Fruit fly (Drosophila melanogaster): ENCODE results near the gene wg.

Gene wg

DNA sequence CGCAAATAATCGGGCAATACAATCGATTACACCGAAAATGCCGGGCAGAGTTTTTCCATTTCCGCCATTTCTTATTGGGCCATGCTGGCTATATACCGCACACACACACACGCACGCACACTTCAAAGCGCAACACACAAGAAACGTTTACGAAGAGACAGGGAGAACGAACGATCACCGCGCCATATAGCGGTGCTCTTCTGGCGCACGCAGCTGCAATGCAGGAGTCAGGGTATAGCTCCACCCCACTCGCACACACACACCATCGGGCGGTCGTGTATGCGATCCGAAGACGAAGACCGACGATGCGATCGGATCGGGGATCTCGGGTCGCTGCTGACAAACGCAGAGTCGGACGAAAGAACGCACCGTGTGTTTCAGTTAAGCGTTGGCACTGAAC, at the start of gene wg:
Gene wg, plus strand, starts transcription at position 378 of the 400 bp plus-strand sequence.
- no peak for TF ChIP-seq CG17801 (GFP tag; optimal IDR thresholded peaks at IDR 0.05; ENCODE audit: partially characterized antibody)

DNA sequence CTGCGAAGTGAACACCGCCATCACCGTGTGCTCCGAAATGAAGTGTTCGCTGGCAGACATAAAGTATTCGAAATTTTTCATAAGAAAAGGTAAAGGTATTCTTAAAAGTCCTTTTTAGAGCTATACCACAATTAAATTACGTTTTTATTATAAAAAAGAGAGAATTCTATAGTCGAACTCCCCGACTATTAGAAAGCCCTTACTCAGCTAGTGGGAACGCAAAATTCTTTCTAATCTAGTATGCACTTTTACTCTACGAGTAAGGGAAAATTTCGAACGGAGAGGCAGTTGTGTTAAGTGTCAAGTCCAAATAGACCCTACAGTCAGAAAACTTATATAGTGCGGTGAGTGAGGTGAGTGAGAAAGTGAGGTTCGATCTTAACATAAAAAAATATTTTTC, 49.7 kb upstream of the wg start, which contains the start of gene CG31909:
Gene CG31909, plus strand, starts transcription at position 301 of the 400 bp plus-strand sequence.
- TF ChIP-seq CG17801 (GFP tag; optimal IDR thresholded peaks at IDR 0.05; ENCODE audit: partially characterized antibody): no peak

DNA sequence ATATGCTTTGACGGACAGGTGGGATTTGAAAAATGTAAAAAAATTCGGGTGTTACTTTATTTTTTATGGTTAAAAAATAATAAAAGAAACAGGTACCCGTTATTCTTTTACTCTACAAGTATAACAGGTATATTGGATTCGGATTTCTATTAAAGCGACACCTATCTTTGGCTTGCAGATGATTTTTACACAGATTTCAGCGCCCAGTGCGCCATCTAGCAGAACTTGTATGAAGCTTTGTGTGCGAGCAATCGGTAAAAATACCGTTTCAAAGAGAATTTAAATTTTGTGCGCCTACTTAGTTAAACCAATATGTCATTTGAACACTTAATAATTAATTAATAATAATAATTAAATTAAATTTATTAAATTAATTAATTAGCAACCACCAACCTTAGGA, 48.9 kb upstream of the wg start:
- no peak for TF ChIP-seq CG17801 (GFP tag; optimal IDR thresholded peaks at IDR 0.05; ENCODE audit: partially characterized antibody)

DNA sequence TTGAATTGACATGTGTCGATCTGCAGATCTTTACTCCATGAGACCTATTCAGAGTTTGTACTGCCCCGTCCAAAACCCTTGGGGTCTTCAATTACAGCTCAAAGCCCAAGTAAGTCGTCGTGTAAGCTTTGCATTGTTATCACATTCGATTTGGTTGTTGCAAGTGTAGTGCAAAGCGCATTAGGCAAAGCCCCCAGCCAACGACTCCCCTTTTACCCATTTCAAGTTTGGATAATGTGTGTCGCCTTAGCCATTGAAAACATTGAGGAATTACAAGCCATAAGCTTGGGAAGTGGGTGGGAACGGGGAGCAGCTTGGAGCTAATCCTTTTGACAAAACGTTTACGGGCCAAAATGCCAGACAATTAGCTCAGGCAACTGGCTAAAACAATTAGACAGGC, 47.5 kb upstream of the wg start:
- TF ChIP-seq CG17801 (GFP tag; optimal IDR thresholded peaks at IDR 0.05; ENCODE audit: partially characterized antibody): no peak

- TF ChIP-seq CG17801 (GFP tag; optimal IDR thresholded peaks at IDR 0.05; ENCODE audit: partially characterized antibody): no peak
Measured at dm6 chr2L:7260251-7260650, 46.7 kb upstream of the wg start.

DNA sequence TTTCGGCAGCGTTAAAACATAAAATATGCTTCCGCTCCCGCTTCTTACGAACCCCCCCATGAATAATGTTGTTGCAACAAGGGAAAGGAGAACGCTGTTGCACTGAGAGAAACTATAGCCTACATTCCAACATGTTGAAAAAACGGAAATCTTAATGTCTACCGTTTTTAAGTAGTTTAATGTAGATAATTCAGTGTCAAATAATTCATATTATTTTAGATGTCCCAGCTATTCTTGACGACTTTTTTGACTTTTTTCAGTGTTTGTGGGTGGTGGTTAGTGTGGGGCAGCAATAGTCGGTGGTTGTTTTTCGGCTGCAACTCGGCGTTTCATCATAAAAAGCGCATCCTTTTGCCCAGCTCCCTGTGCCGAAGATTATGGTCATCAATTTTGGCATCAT, 45.0 kb upstream of the wg start:
- no peak for TF ChIP-seq CG17801 (GFP tag; optimal IDR thresholded peaks at IDR 0.05; ENCODE audit: partially characterized antibody)

DNA sequence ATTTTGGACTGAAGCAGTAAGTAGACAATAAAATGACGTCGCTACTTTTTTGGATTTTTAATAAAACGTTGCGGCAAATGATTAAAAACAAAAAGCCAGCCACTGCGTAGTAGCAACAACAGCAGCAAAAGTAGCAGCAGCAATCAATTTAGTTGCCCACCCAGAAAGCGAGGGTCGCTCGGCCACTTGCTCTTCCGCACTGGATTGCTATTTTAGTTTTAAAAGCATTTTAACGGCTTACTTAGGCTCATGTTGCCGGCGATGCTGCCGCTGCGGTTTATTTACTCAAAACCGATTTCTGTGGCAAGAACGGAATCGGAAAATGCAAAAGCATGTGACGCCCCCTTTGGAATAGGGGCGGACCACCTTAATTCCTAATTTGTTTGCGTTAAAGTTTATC, 44.4 kb upstream of the wg start:
- no peak for TF ChIP-seq CG17801 (GFP tag; optimal IDR thresholded peaks at IDR 0.05; ENCODE audit: partially characterized antibody)

dm6 chr2L:7264396-7264795, 42.6 kb upstream of the wg start:
- no peak for TF ChIP-seq CG17801 (GFP tag; optimal IDR thresholded peaks at IDR 0.05; ENCODE audit: partially characterized antibody)

DNA sequence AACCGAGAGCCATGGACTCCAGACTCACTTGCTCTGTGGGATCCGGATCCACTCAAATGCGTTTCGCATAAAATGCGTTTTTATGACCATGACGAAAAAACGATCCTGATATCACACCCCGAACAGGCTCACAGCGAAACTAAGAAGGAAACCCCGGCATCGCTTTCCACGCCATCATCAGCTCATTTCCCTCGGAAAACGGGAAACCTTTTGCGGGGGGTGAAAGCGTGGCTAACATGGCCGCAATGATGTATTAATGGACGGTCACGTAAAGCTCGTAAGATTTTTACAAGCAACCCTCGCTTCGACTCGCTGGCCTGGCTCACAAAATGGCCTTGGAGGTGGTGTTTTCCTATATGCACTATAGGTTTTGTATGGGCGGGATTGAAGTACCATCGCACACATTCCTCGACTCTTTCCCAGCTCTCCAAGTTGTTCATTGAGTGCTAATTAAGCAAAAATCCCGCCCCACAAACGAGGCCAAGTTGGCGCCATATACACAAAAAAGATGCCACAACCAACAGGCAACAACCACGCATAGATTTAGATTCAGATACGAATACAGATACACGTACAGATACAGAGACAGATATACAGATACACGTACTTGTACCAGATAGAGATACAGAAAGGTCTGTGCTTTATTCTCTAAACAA, 41.9 kb upstream of the wg start:
- no peak for TF ChIP-seq CG17801 (GFP tag; optimal IDR thresholded peaks at IDR 0.05; ENCODE audit: partially characterized antibody)

DNA sequence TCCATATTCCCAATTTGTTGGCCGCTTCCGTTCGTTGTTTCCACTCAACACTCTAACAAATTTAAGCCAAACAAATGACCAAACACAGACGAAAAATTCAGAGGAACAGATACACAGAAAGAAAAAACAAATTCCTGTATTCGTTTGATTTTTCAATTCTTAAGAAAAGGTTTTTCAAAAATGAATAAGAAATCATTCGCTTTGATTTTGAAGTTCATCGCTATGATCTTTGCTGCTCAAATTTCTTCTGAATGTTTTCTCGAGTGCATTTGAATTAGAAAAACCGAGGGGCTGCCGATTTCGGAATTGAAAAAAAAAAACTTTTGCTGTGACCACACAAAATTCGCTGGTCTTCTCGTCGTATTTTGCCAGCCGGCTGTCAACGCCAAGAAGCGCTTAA, 41.0 kb upstream of the wg start:
- TF ChIP-seq CG17801 (GFP tag; optimal IDR thresholded peaks at IDR 0.05; ENCODE audit: partially characterized antibody): no peak

- TF ChIP-seq CG17801 (GFP tag; optimal IDR thresholded peaks at IDR 0.05; ENCODE audit: partially characterized antibody): no peak
Measured at dm6 chr2L:7270270-7270669, 36.7 kb upstream of the wg start.

DNA sequence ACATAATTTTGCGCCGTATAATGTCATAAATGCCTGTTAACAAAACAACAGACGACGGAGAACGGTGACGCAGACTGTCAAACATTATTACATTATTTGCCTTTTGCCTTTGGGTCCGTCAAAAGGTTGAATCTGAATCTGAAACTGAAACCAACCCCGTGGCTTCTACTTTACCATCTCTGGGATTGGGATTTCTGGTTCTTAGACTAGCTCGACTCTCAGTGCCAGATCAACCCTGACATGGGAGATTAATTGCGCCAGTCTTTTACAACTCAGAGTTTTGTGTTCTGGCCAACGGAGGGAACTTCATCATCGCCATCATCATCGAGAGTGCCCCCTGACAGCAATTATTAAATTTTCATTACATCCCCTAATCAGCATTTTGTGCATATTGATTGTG, 34.5 kb upstream of the wg start:
- no peak for TF ChIP-seq CG17801 (GFP tag; optimal IDR thresholded peaks at IDR 0.05; ENCODE audit: partially characterized antibody)

- no peak for TF ChIP-seq CG17801 (GFP tag; optimal IDR thresholded peaks at IDR 0.05; ENCODE audit: partially characterized antibody)
Measured at dm6 chr2L:7277017-7277416, 29.9 kb upstream of the wg start, which contains the start of gene Wnt4. Wnt4 (minus strand) TSS chr2L:7277171.

- TF ChIP-seq CG17801 (GFP tag; optimal IDR thresholded peaks at IDR 0.05; ENCODE audit: partially characterized antibody): no peak
Measured at dm6 chr2L:7277562-7278255, 29.2 kb upstream of the wg start.

DNA sequence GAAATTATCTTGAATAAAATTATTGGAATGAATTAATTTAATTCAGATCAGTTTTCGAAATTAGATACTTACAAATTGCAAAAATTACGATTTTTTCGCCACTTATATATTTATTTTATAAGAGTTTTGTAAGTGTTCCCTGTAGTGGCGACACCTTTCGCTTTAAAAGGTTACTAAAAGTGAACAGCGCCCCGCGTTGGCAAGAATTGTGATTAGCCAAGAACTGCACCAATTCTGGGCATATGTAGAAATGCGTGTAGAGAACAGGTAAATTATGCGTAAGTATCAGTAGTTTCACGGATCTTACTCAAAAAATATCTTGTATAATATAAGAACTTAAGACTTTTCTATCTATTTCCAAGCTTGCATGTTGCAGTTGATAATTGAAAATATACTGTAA, 25.5 kb upstream of the wg start:
- TF ChIP-seq CG17801 (GFP tag; optimal IDR thresholded peaks at IDR 0.05; ENCODE audit: partially characterized antibody): no peak

DNA sequence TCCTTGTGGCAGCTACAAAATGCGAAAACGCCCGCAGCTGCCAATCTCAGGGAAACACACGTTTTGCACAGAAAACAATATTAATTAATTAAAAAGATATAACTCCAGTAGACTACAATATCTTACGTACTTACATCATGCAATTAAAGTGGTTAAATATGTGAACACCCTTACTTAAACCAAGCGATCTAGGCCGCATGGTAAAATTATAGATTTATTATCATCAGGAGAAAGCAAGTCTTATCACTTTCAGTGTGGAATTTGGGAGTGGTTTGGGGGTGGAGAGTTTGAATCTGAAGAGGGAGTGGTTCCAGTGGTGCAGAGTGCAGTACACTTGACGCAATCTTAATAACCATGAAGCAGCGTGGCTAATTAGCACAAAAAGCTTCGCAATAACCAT, 24.8 kb upstream of the wg start:
- TF ChIP-seq CG17801 (GFP tag; optimal IDR thresholded peaks at IDR 0.05; ENCODE audit: partially characterized antibody): no peak

DNA sequence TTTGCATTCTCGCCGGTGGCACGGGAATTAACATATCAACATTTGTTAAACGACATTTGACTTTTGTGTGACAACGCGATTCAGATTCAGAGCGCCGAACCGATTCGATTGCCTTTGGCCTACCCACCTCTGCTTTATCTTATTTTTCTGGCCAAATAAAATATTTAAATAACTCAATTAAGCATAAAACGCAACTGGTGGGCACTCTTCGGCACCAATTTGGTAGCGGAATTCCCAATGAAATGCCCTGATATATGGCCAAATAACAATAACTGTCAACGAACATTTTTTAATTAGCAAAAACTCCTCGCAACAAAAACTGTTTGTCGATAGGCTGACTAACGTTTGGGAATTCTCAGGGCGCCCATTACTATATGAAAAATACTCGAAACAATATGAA, 22.8 kb upstream of the wg start:
- TF ChIP-seq CG17801 (GFP tag; optimal IDR thresholded peaks at IDR 0.05; ENCODE audit: partially characterized antibody): no peak

All from ovary, adult (tissue).